Fruit fly (Drosophila melanogaster): ENCODE results near the gene Usp12-46.

The Usp12-46 gene

dm6 chr3R:22816437-22817173 lies 65.9 kb downstream of the Usp12-46 start:
- TF ChIP-seq CG8478 (optimal IDR thresholded peaks at IDR 0.05) (no peak), Dll (optimal IDR thresholded peaks at IDR 0.05) (no peak), psq (optimal IDR thresholded peaks at IDR 0.05) (no peak), pan (optimal IDR thresholded peaks at IDR 0.05) (no peak), usp (GFP tag; optimal IDR thresholded peaks at IDR 0.05) (no peak), EcR (GFP tag; optimal IDR thresholded peaks at IDR 0.05) (no peak)

- no peak for TF ChIP-seq psq (optimal IDR thresholded peaks at IDR 0.05)
- TF ChIP-seq usp (GFP tag; optimal IDR thresholded peaks at IDR 0.05): no peak
- no peak for TF ChIP-seq Dll (optimal IDR thresholded peaks at IDR 0.05)
- TF ChIP-seq pan (optimal IDR thresholded peaks at IDR 0.05): no peak
- no peak for TF ChIP-seq EcR (GFP tag; optimal IDR thresholded peaks at IDR 0.05)
- TF ChIP-seq CG8478 (optimal IDR thresholded peaks at IDR 0.05): no peak
Measured at dm6 chr3R:22822729-22823128, 72.0 kb downstream of the Usp12-46 start.
